Fruit fly (Drosophila melanogaster) whole organism, prepupa: ENCODE data around the gene Mst36Fb.

Experiments
- Blimp-1 ChIP-seq: fragments of 200-800 bp; sonication (Bioruptor generic); optimal IDR thresholded peaks from 3 replicates; lab custom pipeline; 2017; ENCODE audit warnings: missing biosample characterization, missing genetic modification characterization, mild to moderate bottlenecking, moderate library complexity, missing genetic modification reagents
- CG10631 ChIP-seq: fragments of 200-800 bp; sonication (Bioruptor generic); optimal IDR thresholded peaks from 2 replicates; lab custom pipeline; 2016; ENCODE audit warnings: missing biosample characterization, missing genetic modification characterization
- CG10669 ChIP-seq: fragments of 200-800 bp; sonication (Bioruptor generic); optimal IDR thresholded peaks from 3 replicates; lab custom pipeline; 2018; ENCODE audit warnings: missing biosample characterization, mild to moderate bottlenecking, missing genetic modification characterization, moderate library complexity
- CG11294 ChIP-seq: fragments of 200-800 bp; sonication (Bioruptor generic); IDR thresholded peaks from 2 replicates; pipeline ENCODE4 v1.3.6; 2022; ENCODE audit warnings: missing biosample characterization, missing genetic modification characterization
- CG11762 ChIP-seq: fragments of 200-800 bp; sonication (Bioruptor generic); optimal IDR thresholded peaks from 3 replicates; lab custom pipeline; 2016; ENCODE audit warnings: missing biosample characterization, missing genetic modification characterization; ENCODE audit not compliant: insufficient read depth
- CG11902 ChIP-seq: fragments of 200-800 bp; sonication (Bioruptor generic); optimal IDR thresholded peaks from 3 replicates; lab custom pipeline; 2016; ENCODE audit warnings: missing biosample characterization, missing genetic modification characterization
- CG15336 ChIP-seq: fragments of 200-800 bp; sonication (Bioruptor generic); IDR thresholded peaks from 2 replicates; pipeline ENCODE4 v1.3.6; 2022; ENCODE audit warnings: missing biosample characterization, missing genetic modification characterization
- CG16779 ChIP-seq: fragments of 200-800 bp; sonication (Bioruptor generic); optimal IDR thresholded peaks from 3 replicates; lab custom pipeline; 2017; ENCODE audit warnings: missing biosample characterization, mild to moderate bottlenecking, missing genetic modification characterization
- CG3032 ChIP-seq: fragments of 200-800 bp; optimal IDR thresholded peaks from 2 replicates; lab custom pipeline; 2019; ENCODE audit warnings: missing biosample characterization, mild to moderate bottlenecking, missing genetic modification characterization, moderate library complexity
- CG32006 ChIP-seq: fragments of 200-800 bp; sonication (Bioruptor generic); optimal IDR thresholded peaks from 3 replicates; lab custom pipeline; 2017; ENCODE audit warnings: missing biosample characterization, mild to moderate bottlenecking, missing genetic modification characterization
- CG34406 ChIP-seq: fragments of 200-800 bp; sonication (Bioruptor generic); optimal IDR thresholded peaks from 3 replicates; lab custom pipeline; 2016; ENCODE audit warnings: missing biosample characterization, missing genetic modification characterization
- CG6163 ChIP-seq: fragments of 200-800 bp; sonication (Bioruptor generic); IDR thresholded peaks from 3 replicates; pipeline ENCODE4 v1.3.6; 2022; ENCODE audit warnings: missing biosample characterization, missing genetic modification characterization
- CG6276 ChIP-seq: fragments of 200-800 bp; sonication (Bioruptor generic); optimal IDR thresholded peaks from 2 replicates; lab custom pipeline; 2017; ENCODE audit warnings: missing biosample characterization, mild to moderate bottlenecking, missing genetic modification characterization
- CG6808 ChIP-seq: fragments of 200-800 bp; sonication (Bioruptor generic); optimal IDR thresholded peaks from 3 replicates; lab custom pipeline; 2017; ENCODE audit warnings: missing biosample characterization, missing genetic modification characterization, mild to moderate bottlenecking, moderate library complexity, missing genetic modification reagents
- CG6854 ChIP-seq: fragments of 200-800 bp; sonication (Bioruptor generic); optimal IDR thresholded peaks from 2 replicates; lab custom pipeline; 2017; ENCODE audit warnings: missing biosample characterization, mild to moderate bottlenecking, missing genetic modification characterization
- CG7368 ChIP-seq: fragments of 200-800 bp; sonication (Bioruptor generic); optimal IDR thresholded peaks from 3 replicates; lab custom pipeline; 2016; ENCODE audit warnings: missing biosample characterization, missing genetic modification characterization
- CG8119 ChIP-seq: fragments of 200-800 bp; sonication (Bioruptor generic); IDR thresholded peaks from 3 replicates; pipeline ENCODE4 v1.3.6; 2022; ENCODE audit warnings: missing biosample characterization, missing genetic modification characterization
- CG8319 ChIP-seq: fragments of 200-800 bp; sonication (Bioruptor generic); optimal IDR thresholded peaks from 3 replicates; lab custom pipeline; 2016; ENCODE audit warnings: missing biosample characterization, missing genetic modification characterization
- CG8632 ChIP-seq: fragments of 200-800 bp; sonication (Bioruptor generic); optimal IDR thresholded peaks from 3 replicates; lab custom pipeline; 2016; ENCODE audit warnings: missing biosample characterization, missing genetic modification characterization
- CG9139 ChIP-seq: fragments of 200-800 bp; sonication (Bioruptor generic); optimal IDR thresholded peaks from 3 replicates; lab custom pipeline; 2017; ENCODE audit warnings: missing biosample characterization, mild to moderate bottlenecking, missing genetic modification characterization
- Eip75B ChIP-seq: fragments of 200-800 bp; sonication (Bioruptor generic); optimal IDR thresholded peaks from 3 replicates; lab custom pipeline; 2016; ENCODE audit warnings: missing biosample characterization, missing genetic modification characterization
- Eip78C ChIP-seq: fragments of 200-800 bp; sonication (Bioruptor generic); peaks from one replicate; lab custom pipeline; 2016; ENCODE audit warnings: missing biosample characterization, missing genetic modification characterization
- Eip93F ChIP-seq: fragments of 200-800 bp; sonication (Bioruptor generic); optimal IDR thresholded peaks from 2 replicates; lab custom pipeline; 2016; ENCODE audit warnings: missing biosample characterization, mild to moderate bottlenecking, missing genetic modification characterization
- Ets21C ChIP-seq: fragments of 200-800 bp; sonication (Bioruptor generic); optimal IDR thresholded peaks from 3 replicates; lab custom pipeline; 2016; ENCODE audit warnings: missing biosample characterization, missing genetic modification characterization
- Ets96B ChIP-seq: fragments of 200-800 bp; optimal IDR thresholded peaks from 2 replicates; lab custom pipeline; 2019; ENCODE audit warnings: missing biosample characterization, mild to moderate bottlenecking, missing genetic modification characterization, moderate library complexity
- Gug ChIP-seq: fragments of 200-800 bp; sonication (Bioruptor generic); IDR thresholded peaks from 2 replicates; pipeline ENCODE4 v1.3.6; 2022; ENCODE audit warnings: missing biosample characterization, missing genetic modification characterization
- Hr38 ChIP-seq: sonication (Bioruptor generic); optimal IDR thresholded peaks from 2 replicates; lab custom pipeline; 2016; ENCODE audit warnings: missing biosample characterization, missing genetic modification characterization
- Hr39 ChIP-seq: fragments of 200-800 bp; sonication (Bioruptor generic); optimal IDR thresholded peaks from 2 replicates; lab custom pipeline; 2016; ENCODE audit warnings: missing biosample characterization, missing genetic modification characterization
- Hr4 ChIP-seq: fragments of 200-800 bp; sonication (Bioruptor generic); optimal IDR thresholded peaks from 3 replicates; lab custom pipeline; 2016; ENCODE audit warnings: missing biosample characterization, missing genetic modification characterization
- Met ChIP-seq: fragments of 200-800 bp; sonication (Bioruptor generic); optimal IDR thresholded peaks from 3 replicates; lab custom pipeline; 2016; ENCODE audit warnings: missing biosample characterization, missing genetic modification characterization
- OdsH ChIP-seq: fragments of 200-800 bp; sonication (Bioruptor generic); optimal IDR thresholded peaks from 3 replicates; lab custom pipeline; 2016; ENCODE audit warnings: missing biosample characterization, missing genetic modification characterization
- Smox ChIP-seq: fragments of 200-800 bp; sonication (Bioruptor generic); optimal IDR thresholded peaks from 3 replicates; lab custom pipeline; 2016; ENCODE audit warnings: missing biosample characterization, missing genetic modification characterization
- Sox14 ChIP-seq: fragments of 200-800 bp; sonication (Bioruptor generic); optimal IDR thresholded peaks from 3 replicates; lab custom pipeline; 2016; ENCODE audit warnings: missing biosample characterization, missing genetic modification characterization
- Sox15 ChIP-seq: fragments of 200-800 bp; sonication (Bioruptor generic); optimal IDR thresholded peaks from 3 replicates; lab custom pipeline; 2016; ENCODE audit warnings: missing biosample characterization, missing genetic modification characterization
- acj6 ChIP-seq: fragments of 200-800 bp; sonication (Bioruptor generic); optimal IDR thresholded peaks from 3 replicates; lab custom pipeline; 2016; ENCODE audit warnings: missing biosample characterization, missing genetic modification characterization
- cyc ChIP-seq: fragments of 200-800 bp; sonication (Bioruptor generic); optimal IDR thresholded peaks from 3 replicates; lab custom pipeline; 2016; ENCODE audit warnings: missing biosample characterization, missing genetic modification characterization
- dsx ChIP-seq: fragments of 200-800 bp; optimal IDR thresholded peaks from 3 replicates; lab custom pipeline; 2019; ENCODE audit warnings: missing biosample characterization, mild to moderate bottlenecking, missing genetic modification characterization, moderate library complexity; ENCODE audit not compliant: poor library complexity, severe bottlenecking
- eg ChIP-seq: fragments of 200-800 bp; sonication (Bioruptor generic); IDR thresholded peaks from 3 replicates; pipeline ENCODE4 v1.3.6; 2022; ENCODE audit warnings: missing biosample characterization, missing genetic modification characterization
- esn ChIP-seq: fragments of 200-800 bp; sonication (Bioruptor generic); optimal IDR thresholded peaks from 2 replicates; lab custom pipeline; 2016; ENCODE audit warnings: missing biosample characterization, mild to moderate bottlenecking, missing genetic modification characterization, moderate library complexity
- fd59A ChIP-seq: fragments of 200-800 bp; sonication (Bioruptor generic); optimal IDR thresholded peaks from 2 replicates; lab custom pipeline; 2017; ENCODE audit warnings: missing biosample characterization, mild to moderate bottlenecking, missing genetic modification characterization, missing genetic modification reagents
- fd85E ChIP-seq: fragments of 200-800 bp; sonication (Bioruptor generic); optimal IDR thresholded peaks from 3 replicates; lab custom pipeline; 2016; ENCODE audit warnings: missing biosample characterization, missing genetic modification characterization
- fkh ChIP-seq: fragments of 200-800 bp; sonication (Bioruptor generic); optimal IDR thresholded peaks from 3 replicates; lab custom pipeline; 2017; ENCODE audit warnings: missing biosample characterization, mild to moderate bottlenecking, missing genetic modification characterization, moderate library complexity
- lz ChIP-seq: fragments of 200-800 bp; sonication (Bioruptor generic); optimal IDR thresholded peaks from 3 replicates; lab custom pipeline; 2016; ENCODE audit warnings: missing biosample characterization, missing genetic modification characterization
- net ChIP-seq: fragments of 200-800 bp; sonication (Bioruptor generic); optimal IDR thresholded peaks from 3 replicates; lab custom pipeline; 2016; ENCODE audit warnings: missing biosample characterization, missing genetic modification characterization
- pdm3 ChIP-seq: fragments of 200-800 bp; sonication (Bioruptor generic); optimal IDR thresholded peaks from 3 replicates; lab custom pipeline; 2016; ENCODE audit warnings: missing biosample characterization, missing genetic modification characterization
- spab ChIP-seq: fragments of 200-800 bp; sonication (Bioruptor generic); optimal IDR thresholded peaks from 2 replicates; lab custom pipeline; 2017; ENCODE audit warnings: missing biosample characterization, mild to moderate bottlenecking, missing genetic modification characterization, missing genetic modification reagents
- ss ChIP-seq, 2 experiments: fragments of 200-800 bp; sonication (Bioruptor generic); optimal IDR thresholded peaks; 2 replicates in 1 of 2; 3 replicates in 1 of 2; lab custom pipeline; 2017 to 2018; ENCODE audit warnings: mild to moderate bottlenecking in 2 of 2, missing biosample characterization in 2 of 2, missing genetic modification characterization in 2 of 2, moderate library complexity in 1 of 2
- svp ChIP-seq: fragments of 200-800 bp; sonication (Bioruptor generic); peaks from one replicate; lab custom pipeline; 2016; ENCODE audit warnings: missing biosample characterization, missing genetic modification characterization
- topi ChIP-seq: fragments of 200-800 bp; sonication (Bioruptor generic); optimal IDR thresholded peaks from 3 replicates; lab custom pipeline; 2016; ENCODE audit warnings: missing biosample characterization, missing genetic modification characterization
- vri ChIP-seq: fragments of 200-800 bp; sonication (Bioruptor generic); optimal IDR thresholded peaks from 3 replicates; lab custom pipeline; 2016; ENCODE audit warnings: missing biosample characterization, mild to moderate bottlenecking, missing genetic modification characterization

Mst36Fb gene

DNA sequence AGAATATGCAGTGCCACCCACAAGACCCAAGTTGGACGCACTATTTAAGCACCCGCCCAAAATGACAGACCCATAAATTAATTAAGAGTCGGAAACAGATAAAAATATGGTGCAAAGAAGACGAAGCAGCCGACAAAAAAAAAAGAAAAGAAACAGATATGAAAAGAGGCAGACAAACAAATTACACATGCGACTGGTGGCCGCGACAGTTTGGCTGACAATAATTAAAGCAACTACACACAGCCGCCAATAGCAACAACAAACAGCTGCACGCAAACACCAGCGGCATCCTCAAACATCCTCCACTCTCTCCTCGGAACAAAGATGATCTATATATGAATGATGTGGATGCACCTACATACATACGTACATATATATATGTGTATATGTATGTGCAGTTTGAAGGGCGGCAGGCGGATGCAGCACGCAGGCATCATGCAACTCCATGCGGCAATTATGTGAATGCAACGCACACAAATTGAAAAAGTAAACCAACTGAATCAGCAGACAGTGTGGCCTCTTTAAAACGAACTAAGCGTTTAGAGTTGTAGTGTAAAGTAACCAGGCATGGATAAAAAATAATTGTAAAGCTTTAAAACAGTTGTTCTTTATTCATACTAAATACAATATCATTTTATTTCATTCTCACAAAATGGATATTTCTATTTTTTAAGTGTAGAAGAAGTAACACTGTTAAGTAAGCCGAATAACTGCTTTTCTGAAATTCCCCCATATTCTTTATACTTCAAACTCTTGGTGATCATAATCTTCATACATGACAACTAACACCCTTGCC lies 26.8 kb downstream of the Mst36Fb start:
- TF ChIP-seq dsx (GFP tag; lab: Kevin White, UChicago) (peak; percentile 65), CG11902 (GFP tag; lab: Kevin White, UChicago) (peak; percentile 30), Smox (GFP tag; lab: Kevin White, UChicago) (peak; percentile 67), CG6276 (GFP tag; lab: Kevin White, UChicago) (no peak), cyc (GFP tag; lab: Kevin White, UChicago) (peak; percentile 53), ss (GFP tag; optimal IDR thresholded peaks at IDR 0.05; lab: Kevin White, UChicago) (peak; percentile 35 to 84), lz (GFP tag; lab: Kevin White, UChicago) (peak; percentile 69), Hr4 (peak; percentile 78), CG10669 (peak; percentile 18), CG11762 (GFP tag; lab: Kevin White, UChicago) (no peak), CG3032 (tag; lab: Kevin White, UChicago) (peak; percentile 11), CG7368 (GFP tag; lab: Kevin White, UChicago) (peak; percentile 35), net (GFP tag; lab: Kevin White, UChicago) (peak; percentile 47), CG6808 (no peak), esn (GFP tag; lab: Kevin White, UChicago) (peak; percentile 82), vri (GFP tag; lab: Kevin White, UChicago) (peak; percentile 12), eg (GFP tag; lab: Robert Waterston, UW) (no peak), svp (GFP tag; lab: Kevin White, UChicago) (peak; percentile 79), CG34406 (GFP tag; lab: Kevin White, UChicago) (peak; percentile 69), Ets96B (tag; lab: Kevin White, UChicago) (peak; percentile 68), CG32006 (peak; percentile 65), Hr39 (peak; percentile 69), Eip75B (GFP tag; lab: Kevin White, UChicago) (peak; percentile 76), CG8119 (GFP tag; lab: Robert Waterston, UW) (peak; percentile 58; the same call in 2 of the 3 replicates), CG10631 (GFP tag; lab: Kevin White, UChicago) (peak; percentile 61), Sox15 (GFP tag; lab: Kevin White, UChicago) (peak; percentile 44), fd85E (GFP tag; lab: Kevin White, UChicago) (no peak), fkh (GFP tag; lab: Kevin White, UChicago) (peak; percentile 45), Eip93F (GFP tag; lab: Kevin White, UChicago) (no peak), Ets21C (GFP tag; lab: Kevin White, UChicago) (peak; percentile 44), CG8632 (GFP tag; lab: Kevin White, UChicago) (peak; percentile 56), Hr38 (no peak), acj6 (peak; percentile 71), pdm3 (GFP tag; lab: Kevin White, UChicago) (peak; percentile 73), CG9139 (peak; percentile 18), topi (GFP tag; lab: Kevin White, UChicago) (peak; percentile 62), Blimp-1 (no peak), Sox14 (GFP tag; lab: Kevin White, UChicago) (peak; percentile 65), fd59A (GFP tag; lab: Kevin White, UChicago) (peak; percentile 39), CG8319 (GFP tag; lab: Kevin White, UChicago) (no peak), OdsH (GFP tag; lab: Kevin White, UChicago) (peak; percentile 74), CG15336 (GFP tag; lab: Robert Waterston, UW) (peak; percentile 64), CG16779 (no peak), CG6163 (GFP tag; lab: Robert Waterston, UW) (peak; percentile 80), Eip78C (GFP tag; lab: Kevin White, UChicago) (peak; percentile 91), CG11294 (no peak), Gug (GFP tag; lab: Robert Waterston, UW) (no peak), Met (GFP tag; lab: Kevin White, UChicago) (peak; percentile 78), spab (GFP tag; lab: Kevin White, UChicago) (no peak), CG6854 (GFP tag; lab: Kevin White, UChicago) (no peak)
